Worm (Caenorhabditis elegans): ENCODE results near the gene nspc-17.
A peak's percentile ranks its signal among the peaks of the same experiment; 100 is the strongest.

DNA sequence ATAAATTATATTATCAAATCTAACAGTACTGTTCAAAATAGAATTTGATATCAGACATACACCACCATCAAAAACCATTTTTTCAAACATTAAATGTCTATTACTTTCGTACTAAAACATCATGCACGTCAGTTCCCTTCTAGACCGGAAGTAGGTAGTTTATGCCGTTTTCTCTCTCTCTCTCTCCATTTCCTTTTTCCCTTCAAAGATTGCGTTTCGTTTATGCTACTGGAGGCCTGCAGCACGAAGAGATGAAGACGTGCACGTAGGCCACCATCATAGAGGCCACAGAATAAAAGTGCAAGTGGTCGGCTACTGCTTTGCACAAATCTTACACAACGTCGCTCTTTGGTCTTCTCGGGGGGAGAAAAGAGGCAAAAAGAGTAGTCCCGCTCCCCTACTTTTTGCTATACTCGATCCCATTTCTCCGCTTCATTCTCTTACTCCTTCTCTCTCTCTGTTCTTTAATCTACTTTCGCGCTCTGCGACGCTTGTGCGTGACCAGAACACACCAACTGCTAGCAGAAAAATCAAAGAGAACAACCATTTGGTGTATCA, 36.5 kb upstream of the nspc-17 start:
- TF ChIP-seq efl-1 (optimal IDR thresholded peaks at IDR 0.05): peak in 1 of 2 experiments; percentile 22
- no peak for TF ChIP-seq efl-1 (GFP tag; optimal IDR thresholded peaks at IDR 0.05 in 1 of 2)
- TF ChIP-seq lin-15B (tag; optimal IDR thresholded peaks at IDR 0.05): no peak

Measured in whole organism, L1 larva.